Fruit fly (Drosophila melanogaster) whole organism, pupa: ENCODE data around the gene Pdf.

Source experiments
- CG10348 ChIP-seq: fragments of 200-800 bp; sonication (Bioruptor generic); IDR thresholded peaks from 2 replicates; pipeline ENCODE4 v1.3.6; 2022; ENCODE audit warnings: missing biosample characterization, missing genetic modification characterization
- CG12605 ChIP-seq: fragments of 200-800 bp; sonication (Bioruptor generic); IDR thresholded peaks from 2 replicates; pipeline ENCODE4 v1.3.6; 2022; ENCODE audit warnings: missing biosample characterization, missing genetic modification characterization
- CG13204 ChIP-seq: fragments of 200-800 bp; sonication (Bioruptor generic); optimal IDR thresholded peaks from 2 replicates; lab custom pipeline; 2018; ENCODE audit warnings: missing biosample characterization, mild to moderate bottlenecking, missing genetic modification characterization, moderate library complexity
- CG14655 ChIP-seq: fragments of 200-800 bp; sonication (Bioruptor generic); optimal IDR thresholded peaks from 3 replicates; lab custom pipeline; 2017; ENCODE audit warnings: mild to moderate bottlenecking, missing biosample characterization, missing genetic modification reagents, missing genetic modification characterization
- CG15710 ChIP-seq: fragments of 200-800 bp; sonication (Bioruptor generic); optimal IDR thresholded peaks from 2 replicates; lab custom pipeline; 2018; ENCODE audit warnings: missing biosample characterization, mild to moderate bottlenecking, missing genetic modification characterization, moderate library complexity
- CG17806 ChIP-seq: fragments of 200-800 bp; sonication (Bioruptor generic); optimal IDR thresholded peaks from 2 replicates; lab custom pipeline; 2018; ENCODE audit warnings: missing biosample characterization, mild to moderate bottlenecking, missing genetic modification characterization, moderate library complexity
- CG32121 ChIP-seq: fragments of 200-800 bp; sonication (Bioruptor generic); IDR thresholded peaks from 2 replicates; pipeline ENCODE4 v1.3.6; 2022; ENCODE audit warnings: missing biosample characterization, missing genetic modification characterization
- CG34367 ChIP-seq: fragments of 200-800 bp; sonication (Bioruptor generic); optimal IDR thresholded peaks from 2 replicates; lab custom pipeline; 2018; ENCODE audit warnings: missing biosample characterization, mild to moderate bottlenecking, missing genetic modification characterization
- CG4496 ChIP-seq: fragments of 200-800 bp; sonication (Bioruptor generic); IDR thresholded peaks from 3 replicates; pipeline ENCODE4 v1.3.6; 2022; ENCODE audit warnings: missing biosample characterization, missing genetic modification characterization
- CG8159 ChIP-seq: fragments of 200-800 bp; sonication (Bioruptor generic); optimal IDR thresholded peaks from 3 replicates; lab custom pipeline; 2018; ENCODE audit warnings: missing biosample characterization, mild to moderate bottlenecking, missing genetic modification characterization, moderate library complexity
- CG8301 ChIP-seq: fragments of 200-800 bp; sonication (Bioruptor generic); optimal IDR thresholded peaks from 2 replicates; lab custom pipeline; 2018; ENCODE audit warnings: missing biosample characterization, mild to moderate bottlenecking, missing genetic modification characterization
- CG9948 ChIP-seq: fragments of 200-800 bp; sonication (Bioruptor generic); optimal IDR thresholded peaks from 2 replicates; lab custom pipeline; 2018; ENCODE audit warnings: missing biosample characterization, mild to moderate bottlenecking, missing genetic modification characterization, moderate library complexity
- D1 ChIP-seq: fragments of 200-800 bp; sonication (Bioruptor generic); optimal IDR thresholded peaks from 2 replicates; lab custom pipeline; 2018; ENCODE audit warnings: missing biosample characterization, mild to moderate bottlenecking, missing genetic modification characterization, moderate library complexity
- EcR ChIP-seq: fragments of 200-800 bp; sonication (Bioruptor generic); optimal IDR thresholded peaks from 3 replicates; lab custom pipeline; 2019; ENCODE audit warnings: missing biosample characterization, missing genetic modification characterization, mild to moderate bottlenecking, moderate library complexity, missing genetic modification reagents
- Ets98B ChIP-seq: fragments of 200-800 bp; sonication (Bioruptor generic); IDR thresholded peaks from 2 replicates; pipeline ENCODE4 v1.3.6; 2022; ENCODE audit warnings: missing biosample characterization, missing genetic modification characterization
- Pif1A ChIP-seq: fragments of 200-800 bp; sonication (Bioruptor generic); optimal IDR thresholded peaks from 3 replicates; lab custom pipeline; 2016; ENCODE audit warnings: missing biosample characterization, missing genetic modification characterization
- Pif1B ChIP-seq: fragments of 200-800 bp; sonication (Bioruptor generic); optimal IDR thresholded peaks from 3 replicates; lab custom pipeline; 2016; ENCODE audit warnings: missing biosample characterization, missing genetic modification characterization
- Snoo ChIP-seq: fragments of 200-800 bp; sonication (Bioruptor generic); optimal IDR thresholded peaks from 3 replicates; lab custom pipeline; 2017; ENCODE audit warnings: missing biosample characterization, mild to moderate bottlenecking, missing genetic modification characterization, inconsistent platforms
- fd96Ca ChIP-seq: fragments of 200-800 bp; sonication (Bioruptor generic); IDR thresholded peaks from 3 replicates; pipeline ENCODE4 v1.3.6; 2022; ENCODE audit warnings: missing biosample characterization, missing genetic modification characterization
- gl ChIP-seq: fragments of 200-800 bp; sonication (Bioruptor generic); optimal IDR thresholded peaks from 2 replicates; lab custom pipeline; 2018; ENCODE audit warnings: missing biosample characterization, mild to moderate bottlenecking, missing genetic modification characterization
- rn ChIP-seq: fragments of 200-800 bp; sonication (Bioruptor generic); IDR thresholded peaks from 2 replicates; pipeline ENCODE4 v1.3.6; 2022; ENCODE audit warnings: missing biosample characterization, missing genetic modification characterization

Gene Pdf

DNA sequence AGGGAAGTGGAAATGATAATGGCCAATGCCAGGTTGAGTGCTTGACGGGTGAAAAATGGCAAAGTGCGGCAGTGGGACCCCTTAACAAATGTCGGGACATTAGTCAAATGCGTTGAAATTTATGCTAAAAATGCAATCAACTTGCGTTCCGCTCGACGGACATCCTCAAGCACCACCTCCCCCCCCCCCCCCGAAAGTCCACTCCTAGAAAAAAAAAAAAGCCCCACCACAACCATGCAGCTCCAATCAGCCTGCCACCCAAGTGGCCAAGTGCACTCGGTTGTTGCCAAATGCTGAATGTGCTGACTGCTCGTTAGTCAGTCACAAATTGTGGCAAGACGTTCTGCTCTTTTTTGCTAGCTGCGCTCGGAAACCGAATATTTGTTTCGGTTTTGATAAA, 22.7 kb upstream of the Pdf start:
- no peak for TF ChIP-seq Ets98B
- TF ChIP-seq rn (GFP tag; lab: Robert Waterston, UW), result no peak
- no peak for TF ChIP-seq CG8159 (tag; lab: Kevin White, UChicago)
- no peak for TF ChIP-seq fd96Ca (GFP tag; lab: Robert Waterston, UW)
- TF ChIP-seq CG32121 (GFP tag; lab: Robert Waterston, UW), result no peak
- no peak for TF ChIP-seq EcR
- TF ChIP-seq CG12605 (GFP tag; lab: Robert Waterston, UW), result no peak
- no peak for TF ChIP-seq gl (tag; lab: Kevin White, UChicago)
- TF ChIP-seq CG14655 (GFP tag; lab: Kevin White, UChicago), result no peak
- TF ChIP-seq CG9948 (tag; lab: Kevin White, UChicago), result no peak
- no peak for TF ChIP-seq Snoo (tag; lab: Kevin White, UChicago)
- TF ChIP-seq CG10348 (GFP tag; lab: Robert Waterston, UW), result no peak
- no peak for TF ChIP-seq CG34367 (tag; lab: Kevin White, UChicago)

DNA sequence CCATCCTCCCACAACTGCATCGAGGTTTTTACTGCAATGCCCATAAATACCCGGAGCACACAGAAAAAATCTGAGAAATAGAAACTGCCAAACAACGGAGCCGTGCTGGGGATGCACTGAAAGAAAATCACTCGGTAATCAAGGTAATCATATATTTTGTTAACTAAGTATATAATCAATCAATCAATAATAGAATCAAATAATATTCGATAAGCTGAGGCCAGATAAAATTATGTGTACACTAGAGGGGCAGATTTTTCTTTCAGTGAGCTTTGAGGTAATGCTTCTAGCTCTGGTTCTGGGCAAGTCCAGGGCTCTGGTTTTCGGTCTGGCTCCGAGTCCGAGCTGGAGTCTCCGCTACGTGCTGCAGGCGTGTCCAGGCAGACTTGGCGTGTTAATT, 22.1 kb upstream of the Pdf start:
- TF ChIP-seq CG13204 (GFP tag; lab: Kevin White, UChicago), result no peak
- TF ChIP-seq EcR, result no peak
- TF ChIP-seq CG8301 (tag; lab: Kevin White, UChicago), result peak; percentile 66
- no peak for TF ChIP-seq rn (GFP tag; lab: Robert Waterston, UW)
- peak; percentile 74 for TF ChIP-seq CG14655 (GFP tag; lab: Kevin White, UChicago)
- TF ChIP-seq CG15710 (tag; lab: Kevin White, UChicago), result no peak
- no peak for TF ChIP-seq Snoo (tag; lab: Kevin White, UChicago)
- no peak for TF ChIP-seq CG10348 (GFP tag; lab: Robert Waterston, UW)
- TF ChIP-seq CG8159 (tag; lab: Kevin White, UChicago), result no peak
- TF ChIP-seq Ets98B, result peak; percentile 56; the same call in 1 of the 2 replicates
- TF ChIP-seq Pif1B (GFP tag; lab: Kevin White, UChicago), result peak; percentile 32
- TF ChIP-seq CG9948 (tag; lab: Kevin White, UChicago), result no peak
- TF ChIP-seq CG34367 (tag; lab: Kevin White, UChicago), result no peak
- peak; percentile 25 for TF ChIP-seq Pif1A (GFP tag; lab: Kevin White, UChicago)
- TF ChIP-seq CG17806 (tag; lab: Kevin White, UChicago), result no peak
- peak; percentile 45; the same call in 1 of the 2 replicates for TF ChIP-seq CG32121 (GFP tag; lab: Robert Waterston, UW)
- TF ChIP-seq CG12605 (GFP tag; lab: Robert Waterston, UW), result peak; percentile 43; the same call in 1 of the 2 replicates
- peak; percentile 70; the same call in 2 of the 3 replicates for TF ChIP-seq CG4496 (GFP tag; lab: Robert Waterston, UW)

- TF ChIP-seq CG15710 (tag; lab: Kevin White, UChicago), result no peak
- TF ChIP-seq Ets98B, result no peak
- TF ChIP-seq D1 (tag; lab: Kevin White, UChicago), result no peak
- TF ChIP-seq fd96Ca (GFP tag; lab: Robert Waterston, UW), result no peak
- TF ChIP-seq CG34367 (tag; lab: Kevin White, UChicago), result no peak
- TF ChIP-seq CG17806 (tag; lab: Kevin White, UChicago), result no peak
- TF ChIP-seq CG10348 (GFP tag; lab: Robert Waterston, UW), result no peak
- TF ChIP-seq CG13204 (GFP tag; lab: Kevin White, UChicago), result no peak
- TF ChIP-seq CG8301 (tag; lab: Kevin White, UChicago), result no peak
These were observed 9.2 kb upstream of the Pdf start for dm6 chr3R:26465121-26465520.

DNA sequence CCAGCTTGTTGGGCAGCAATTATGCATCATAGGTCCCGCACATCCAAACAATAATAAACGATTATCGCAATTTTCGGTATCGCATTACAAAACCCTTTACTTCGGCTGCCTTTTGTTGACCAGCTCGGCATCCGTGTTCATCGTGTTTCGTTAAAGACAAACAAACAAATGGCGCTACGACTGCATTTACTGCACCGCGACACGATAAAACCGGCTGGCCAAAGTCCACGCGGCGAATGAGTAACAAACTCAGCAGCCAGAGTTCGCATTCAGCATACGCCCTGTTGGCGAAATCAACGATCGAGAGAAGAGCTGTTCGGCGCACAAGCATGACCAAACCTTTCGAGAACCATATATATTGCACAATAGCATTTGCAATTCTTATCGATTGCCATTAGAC, 8.4 kb upstream of the Pdf start:
- peak; percentile 49 for TF ChIP-seq Pif1A (GFP tag; lab: Kevin White, UChicago)
- peak; percentile 4 for TF ChIP-seq CG8301 (tag; lab: Kevin White, UChicago)
- peak; percentile 46 for TF ChIP-seq Pif1B (GFP tag; lab: Kevin White, UChicago)
- TF ChIP-seq Snoo (tag; lab: Kevin White, UChicago), result peak; percentile 39
- TF ChIP-seq CG8159 (tag; lab: Kevin White, UChicago), result no peak
- TF ChIP-seq gl (tag; lab: Kevin White, UChicago), result peak; percentile 63
- TF ChIP-seq CG14655 (GFP tag; lab: Kevin White, UChicago), result no peak
- no peak for TF ChIP-seq rn (GFP tag; lab: Robert Waterston, UW)
- no peak for TF ChIP-seq D1 (tag; lab: Kevin White, UChicago)
- TF ChIP-seq CG4496 (GFP tag; lab: Robert Waterston, UW), result peak; percentile 73
- TF ChIP-seq CG34367 (tag; lab: Kevin White, UChicago), result no peak
- peak; percentile 27; the same call in 1 of the 2 replicates for TF ChIP-seq Ets98B
- peak; percentile 54; the same call in 1 of the 2 replicates for TF ChIP-seq CG12605 (GFP tag; lab: Robert Waterston, UW)
- TF ChIP-seq CG17806 (tag; lab: Kevin White, UChicago), result no peak
- TF ChIP-seq CG32121 (GFP tag; lab: Robert Waterston, UW), result no peak
- no peak for TF ChIP-seq CG15710 (tag; lab: Kevin White, UChicago)
- TF ChIP-seq CG13204 (GFP tag; lab: Kevin White, UChicago), result peak; percentile 4
- no peak for TF ChIP-seq fd96Ca (GFP tag; lab: Robert Waterston, UW)
- no peak for TF ChIP-seq CG10348 (GFP tag; lab: Robert Waterston, UW)
- TF ChIP-seq CG9948 (tag; lab: Kevin White, UChicago), result no peak
- no peak for TF ChIP-seq EcR
- TF ChIP-seq, all 21 proteins: peak for 9

dm6 chr3R:26463558-26463957, 7.6 kb upstream of the Pdf start:
- no peak for TF ChIP-seq CG13204 (GFP tag; lab: Kevin White, UChicago)
- TF ChIP-seq EcR, result peak; percentile 79
- no peak for TF ChIP-seq Snoo (tag; lab: Kevin White, UChicago)
- TF ChIP-seq CG17806 (tag; lab: Kevin White, UChicago), result no peak

DNA sequence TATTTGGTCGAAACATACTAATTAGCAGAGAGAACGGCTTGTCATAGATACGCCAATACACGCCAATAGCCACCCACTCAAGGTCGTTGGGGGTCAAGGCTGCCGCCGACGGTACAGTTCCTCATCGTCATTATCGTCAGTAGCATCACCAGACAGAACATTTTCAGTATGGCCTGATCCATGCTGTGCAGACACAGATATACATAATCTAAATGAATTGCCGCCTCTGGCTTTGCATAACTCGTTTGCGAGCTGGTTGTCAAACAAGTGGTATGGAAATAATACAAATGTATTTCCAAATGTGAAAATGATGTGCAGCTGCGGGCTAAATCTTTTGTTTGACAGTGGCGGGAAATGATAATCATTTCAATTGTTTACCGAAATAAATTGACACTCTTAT, 7.2 kb upstream of the Pdf start:
- TF ChIP-seq CG14655 (GFP tag; lab: Kevin White, UChicago), result no peak
- TF ChIP-seq Pif1B (GFP tag; lab: Kevin White, UChicago), result no peak
- no peak for TF ChIP-seq Ets98B
- no peak for TF ChIP-seq CG8301 (tag; lab: Kevin White, UChicago)
- no peak for TF ChIP-seq EcR
